Fruit fly (Drosophila melanogaster) whole organism, prepupa: ENCODE results near the gene CG12012.

Source experiments
- CG11762 ChIP-seq: fragments of 200-800 bp; sonication (Bioruptor generic); optimal IDR thresholded peaks from 3 replicates; lab custom pipeline; 2016; ENCODE audit warnings: missing biosample characterization, missing genetic modification characterization; ENCODE audit not compliant: insufficient read depth
- CG3919 ChIP-seq: fragments of 200-800 bp; sonication (Bioruptor generic); optimal IDR thresholded peaks from 3 replicates; lab custom pipeline; 2016; ENCODE audit warnings: missing biosample characterization, missing genetic modification characterization
- CG6276 ChIP-seq: fragments of 200-800 bp; sonication (Bioruptor generic); optimal IDR thresholded peaks from 2 replicates; lab custom pipeline; 2017; ENCODE audit warnings: missing biosample characterization, mild to moderate bottlenecking, missing genetic modification characterization
- CG6808 ChIP-seq: fragments of 200-800 bp; sonication (Bioruptor generic); optimal IDR thresholded peaks from 3 replicates; lab custom pipeline; 2017; ENCODE audit warnings: missing biosample characterization, missing genetic modification characterization, mild to moderate bottlenecking, moderate library complexity, missing genetic modification reagents
- CG7368 ChIP-seq: fragments of 200-800 bp; sonication (Bioruptor generic); optimal IDR thresholded peaks from 3 replicates; lab custom pipeline; 2016; ENCODE audit warnings: missing biosample characterization, missing genetic modification characterization
- Eip93F ChIP-seq: fragments of 200-800 bp; sonication (Bioruptor generic); optimal IDR thresholded peaks from 2 replicates; lab custom pipeline; 2016; ENCODE audit warnings: missing biosample characterization, mild to moderate bottlenecking, missing genetic modification characterization
- Lpt ChIP-seq: fragments of 200-800 bp; sonication (Bioruptor generic); optimal IDR thresholded peaks from 3 replicates; lab custom pipeline; 2016; ENCODE audit warnings: missing biosample characterization, missing genetic modification characterization
- OdsH ChIP-seq: fragments of 200-800 bp; sonication (Bioruptor generic); optimal IDR thresholded peaks from 3 replicates; lab custom pipeline; 2016; ENCODE audit warnings: missing biosample characterization, missing genetic modification characterization
- Sox15 ChIP-seq: fragments of 200-800 bp; sonication (Bioruptor generic); optimal IDR thresholded peaks from 3 replicates; lab custom pipeline; 2016; ENCODE audit warnings: missing biosample characterization, missing genetic modification characterization
- cyc ChIP-seq: fragments of 200-800 bp; sonication (Bioruptor generic); optimal IDR thresholded peaks from 3 replicates; lab custom pipeline; 2016; ENCODE audit warnings: missing biosample characterization, missing genetic modification characterization
- lz ChIP-seq: fragments of 200-800 bp; sonication (Bioruptor generic); optimal IDR thresholded peaks from 3 replicates; lab custom pipeline; 2016; ENCODE audit warnings: missing biosample characterization, missing genetic modification characterization

DNA sequence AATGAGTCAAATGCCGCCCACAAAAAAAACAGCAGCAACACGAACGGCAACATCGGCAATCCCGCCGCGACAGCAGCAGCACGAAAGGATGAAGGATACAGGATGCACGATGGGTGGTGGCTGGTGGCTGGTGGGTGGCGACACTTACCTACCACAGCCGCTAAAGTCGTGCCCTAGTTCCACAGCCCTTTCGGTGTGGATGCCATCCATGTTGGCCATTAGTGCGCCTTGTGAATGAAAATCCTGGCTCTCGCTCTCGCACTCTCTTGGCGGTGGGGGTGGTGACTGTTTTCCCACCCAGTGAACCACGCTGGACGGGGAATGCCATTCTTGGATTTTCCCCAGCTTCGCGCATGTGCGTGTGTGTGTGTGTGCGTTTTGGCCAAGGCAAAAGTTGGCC is 50.5 kb downstream of the CG12012 start:
- TF ChIP-seq CG11762 (GFP tag; lab: Kevin White, UChicago) (no peak), cyc (GFP tag; lab: Kevin White, UChicago) (no peak), CG7368 (GFP tag; lab: Kevin White, UChicago) (no peak), CG3919 (GFP tag; lab: Kevin White, UChicago) (no peak), CG6808 (GFP tag; lab: Kevin White, UChicago) (no peak), Sox15 (GFP tag; lab: Kevin White, UChicago) (no peak), lz (GFP tag; lab: Kevin White, UChicago) (no peak), Lpt (GFP tag; lab: Kevin White, UChicago) (no peak), Eip93F (no peak), OdsH (GFP tag; lab: Kevin White, UChicago) (no peak), CG6276 (no peak)
